Worm (Caenorhabditis elegans) whole organism, L1 larva: Measurements from ENCODE around the gene npr-11.

Experiments
- C34B4.2 ChIP-seq: sonication (generic microtip); optimal IDR thresholded peaks from 2 replicates; lab custom pipeline; 2017; ENCODE audit warnings: mild to moderate bottlenecking, missing genetic modification characterization, missing compliant biosample characterization
- F16B12.6 ChIP-seq: fragments of 150-350 bp; optimal IDR thresholded peaks from 2 replicates; lab custom pipeline; 2014; ENCODE audit warnings: missing biosample characterization, missing genetic modification characterization
- aha-1 ChIP-seq: fragments of 150-350 bp; optimal IDR thresholded peaks from 2 replicates; lab custom pipeline; 2014; ENCODE audit warnings: missing biosample characterization, missing genetic modification characterization
- ceh-63 ChIP-seq: fragments of 200-800 bp; sonication (Bioruptor generic); optimal IDR thresholded peaks from 2 replicates; lab custom pipeline; 2018; ENCODE audit warnings: mild to moderate bottlenecking, missing genetic modification characterization, missing compliant biosample characterization
- ceh-8 ChIP-seq: fragments of 200-800 bp; sonication (Bioruptor generic); optimal IDR thresholded peaks from 2 replicates; lab custom pipeline; 2018; ENCODE audit warnings: mild to moderate bottlenecking, missing genetic modification characterization, moderate library complexity, missing compliant biosample characterization
- ceh-82 ChIP-seq, 3 experiments: fragments of 150-350 bp in 1 of 3; sonication (generic microtip) in 2 of 3; optimal IDR thresholded peaks; 2 replicates each; lab custom pipeline; 2014 to 2017; ENCODE audit warnings: missing biosample characterization in 3 of 3, missing genetic modification characterization in 3 of 3
- ceh-90 ChIP-seq: sonication (generic microtip); optimal IDR thresholded peaks from 2 replicates; lab custom pipeline; 2016; ENCODE audit warnings: missing genetic modification characterization, missing compliant biosample characterization
- ces-1 ChIP-seq: fragments of 150-350 bp; optimal IDR thresholded peaks from 2 replicates; lab custom pipeline; 2014; ENCODE audit warnings: missing biosample characterization, missing genetic modification reagents, missing genetic modification characterization
- dpl-1 ChIP-seq, 3 experiments: fragments of 150-350 bp in 2 of 3; sonication (generic microtip) in 1 of 3; optimal IDR thresholded peaks; 2 replicates each; lab custom pipeline; 2014 to 2017; ENCODE audit warnings: missing biosample characterization in 3 of 3, missing genetic modification characterization in 3 of 3, missing genetic modification reagents in 3 of 3
- dsc-1 ChIP-seq: sonication (generic microtip); optimal IDR thresholded peaks from 2 replicates; lab custom pipeline; 2016; ENCODE audit warnings: mild to moderate bottlenecking, missing genetic modification characterization, missing compliant biosample characterization
- efl-1 ChIP-seq, 4 experiments: fragments of 150-350 bp; optimal IDR thresholded peaks in 3 of 4; peaks in 1 of 4; 1 replicate in 1 of 4; 2 replicates in 3 of 4; lab custom pipeline; 2014; ENCODE audit warnings: missing biosample characterization in 2 of 4, missing genetic modification characterization in 2 of 4, missing genetic modification reagents in 2 of 4
- egl-27 ChIP-seq, 2 experiments: fragments of 150-350 bp in 1 of 2; sonication (generic microtip); optimal IDR thresholded peaks; 3 replicates each; lab custom pipeline; 2017 to 2018; ENCODE audit warnings: missing biosample characterization in 2 of 2, missing genetic modification characterization in 2 of 2, missing genetic modification reagents in 2 of 2
- elt-2 ChIP-seq: sonication (generic microtip); optimal IDR thresholded peaks from 2 replicates; lab custom pipeline; 2016; ENCODE audit warnings: missing genetic modification characterization, mild to moderate bottlenecking, inconsistent platforms, missing compliant biosample characterization, missing genetic modification reagents
- fkh-10 ChIP-seq: sonication (generic microtip); optimal IDR thresholded peaks from 2 replicates; lab custom pipeline; 2017; ENCODE audit warnings: missing biosample characterization, missing genetic modification reagents, missing genetic modification characterization
- fkh-8 ChIP-seq: sonication (generic microtip); optimal IDR thresholded peaks from 2 replicates; lab custom pipeline; 2016; ENCODE audit warnings: mild to moderate bottlenecking, missing genetic modification characterization, missing compliant biosample characterization
- hlh-17 ChIP-seq: fragments of 200-800 bp; sonication (Bioruptor generic); optimal IDR thresholded peaks from 2 replicates; lab custom pipeline; 2018; ENCODE audit warnings: missing genetic modification characterization, mild to moderate bottlenecking, missing compliant biosample characterization, moderate library complexity, borderline replicate concordance
- isw-1 ChIP-seq: fragments of 200-800 bp; sonication (Bioruptor generic); IDR thresholded peaks from 2 replicates; pipeline ENCODE4 v1.3.6; 2022; ENCODE audit warnings: missing genetic modification characterization, missing compliant biosample characterization
- lin-13 ChIP-seq: fragments of 150-350 bp; optimal IDR thresholded peaks from 2 replicates; lab custom pipeline; 2014; ENCODE audit warnings: missing biosample characterization, missing genetic modification reagents, missing genetic modification characterization
- lin-14 ChIP-seq: fragments of 200-800 bp; sonication (Bioruptor generic); optimal IDR thresholded peaks from 2 replicates; lab custom pipeline; 2018; ENCODE audit warnings: mild to moderate bottlenecking, missing genetic modification characterization, moderate library complexity, missing compliant biosample characterization
- lin-15B ChIP-seq: fragments of 150-350 bp; sonication (generic microtip); optimal IDR thresholded peaks from 3 replicates; lab custom pipeline; 2014; ENCODE audit warnings: missing biosample characterization, missing genetic modification characterization
- lin-35 ChIP-seq, 2 experiments: fragments of 150-350 bp; optimal IDR thresholded peaks; 2 replicates each; lab custom pipeline; 2014; ENCODE audit warnings: missing biosample characterization in 2 of 2, missing genetic modification characterization in 2 of 2, missing genetic modification reagents in 2 of 2
- lsy-2 ChIP-seq, 2 experiments: fragments of 150-350 bp; optimal IDR thresholded peaks; 2 replicates each; lab custom pipeline; 2014; ENCODE audit warnings: missing biosample characterization in 2 of 2, missing genetic modification characterization in 2 of 2
- mep-1 ChIP-seq: fragments of 150-350 bp; optimal IDR thresholded peaks from 2 replicates; lab custom pipeline; 2014; ENCODE audit warnings: missing biosample characterization, missing genetic modification characterization
- nhr-11 ChIP-seq: fragments of 150-350 bp; optimal IDR thresholded peaks from 2 replicates; lab custom pipeline; 2014; ENCODE audit warnings: missing biosample characterization, missing genetic modification characterization
- nhr-12 ChIP-seq: sonication (generic microtip); optimal IDR thresholded peaks from 2 replicates; lab custom pipeline; 2017; ENCODE audit warnings: missing biosample characterization, missing genetic modification characterization
- nhr-19 ChIP-seq: fragments of 200-800 bp; sonication (Bioruptor generic); conservative IDR thresholded peaks from 2 replicates; pipeline ENCODE4 v1.3.6; 2022; ENCODE audit warnings: missing genetic modification characterization, missing compliant biosample characterization
- nhr-28 ChIP-seq: fragments of 150-350 bp; optimal IDR thresholded peaks from 2 replicates; lab custom pipeline; 2014; ENCODE audit warnings: missing biosample characterization, missing genetic modification characterization
- nhr-77 ChIP-seq: fragments of 150-350 bp; optimal IDR thresholded peaks from 2 replicates; lab custom pipeline; 2014; ENCODE audit warnings: missing biosample characterization, missing genetic modification characterization
- nhr-85 ChIP-seq: sonication (generic microtip); peaks from one replicate; lab custom pipeline; 2016; ENCODE audit warnings: missing genetic modification characterization, inconsistent platforms, missing compliant biosample characterization
- nhr-90 ChIP-seq: sonication (generic microtip); optimal IDR thresholded peaks from 2 replicates; lab custom pipeline; 2016; ENCODE audit warnings: mild to moderate bottlenecking, missing genetic modification characterization, missing compliant biosample characterization; ENCODE audit not compliant: poor library complexity
- pag-3 ChIP-seq: sonication (generic microtip); optimal IDR thresholded peaks from 2 replicates; lab custom pipeline; 2017; ENCODE audit warnings: missing genetic modification characterization, mild to moderate bottlenecking, missing compliant biosample characterization, antibody characterized with exemption, borderline replicate concordance; ENCODE audit not compliant: insufficient read depth
- pqm-1 ChIP-seq: sonication (generic microtip); optimal IDR thresholded peaks from 3 replicates; lab custom pipeline; 2017; ENCODE audit warnings: missing biosample characterization, missing genetic modification characterization
- rnt-1 ChIP-seq: sonication (generic microtip); optimal IDR thresholded peaks from 2 replicates; lab custom pipeline; 2016; ENCODE audit warnings: mild to moderate bottlenecking, missing genetic modification characterization, moderate library complexity, missing compliant biosample characterization
- skn-1 ChIP-seq: fragments of 150-350 bp; optimal IDR thresholded peaks from 2 replicates; lab custom pipeline; 2014; ENCODE audit warnings: missing biosample characterization, missing genetic modification characterization
- snpc-4 ChIP-seq: fragments of 150-350 bp; optimal IDR thresholded peaks from 2 replicates; lab custom pipeline; 2014; ENCODE audit warnings: missing biosample characterization, missing genetic modification characterization
- sox-4 ChIP-seq: sonication (generic microtip); optimal IDR thresholded peaks from 2 replicates; lab custom pipeline; 2016; ENCODE audit warnings: missing genetic modification characterization, missing compliant biosample characterization
- sup-37 ChIP-seq: fragments of 200-800 bp; sonication (Bioruptor generic); optimal IDR thresholded peaks from 2 replicates; lab custom pipeline; 2018; ENCODE audit warnings: mild to moderate bottlenecking, missing genetic modification characterization, missing compliant biosample characterization
- tbx-2 ChIP-seq: sonication (generic microtip); optimal IDR thresholded peaks from 2 replicates; lab custom pipeline; 2016; ENCODE audit warnings: missing genetic modification characterization, missing compliant biosample characterization
- unc-62 ChIP-seq: fragments of 150-350 bp; optimal IDR thresholded peaks from 2 replicates; lab custom pipeline; 2014; ENCODE audit warnings: missing biosample characterization, missing genetic modification reagents, missing genetic modification characterization
- vab-15 ChIP-seq: sonication (generic microtip); optimal IDR thresholded peaks from 2 replicates; lab custom pipeline; 2017; ENCODE audit warnings: missing genotype, mild to moderate bottlenecking, missing genetic modification characterization, missing compliant biosample characterization
- zag-1 ChIP-seq: fragments of 150-350 bp; optimal IDR thresholded peaks from 2 replicates; lab custom pipeline; 2014; ENCODE audit warnings: missing biosample characterization, missing genetic modification characterization
- ztf-11 ChIP-seq, 2 experiments: sonication (generic microtip); optimal IDR thresholded peaks; 2 replicates each; lab custom pipeline; 2016 to 2017; ENCODE audit warnings: missing genetic modification characterization in 2 of 2, missing biosample characterization in 1 of 2, missing compliant biosample characterization in 1 of 2

The npr-11 gene

ce11 chrX:1294607-1295303, 39.3 kb upstream of the npr-11 start, which contains the start of gene dop-4:
Gene dop-4, plus strand, starts transcription at chrX:1295253.
- TF ChIP-seq fkh-10 (peak; percentile 4), nhr-90 (tag; lab: Kevin White, UChicago) (no peak), vab-15 (tag; lab: Kevin White, UChicago) (no peak), lin-14 (GFP tag; lab: Kevin White, UChicago) (peak; percentile 51), ztf-11 (tag; optimal IDR thresholded peaks at IDR 0.05; lab: Kevin White, UChicago) (no peak), rnt-1 (tag; lab: Kevin White, UChicago) (no peak)

- TF ChIP-seq nhr-77 (no peak), elt-2 (tag; lab: Kevin White, UChicago) (no peak), nhr-12 (tag; lab: Kevin White, UChicago) (no peak), lin-15B (tag; lab: Kevin White, UChicago) (no peak), lin-14 (GFP tag; lab: Kevin White, UChicago) (peak; percentile 16)
Measured at ce11 chrX:1293471-1293870, 38.0 kb upstream of the npr-11 start.

ce11 chrX:1292894-1293293, 37.4 kb upstream of the npr-11 start:
- no peak for TF ChIP-seq dpl-1 (GFP tag; optimal IDR thresholded peaks at IDR 0.05; lab: Kevin White, UChicago)
- TF ChIP-seq ceh-8: no peak
- no peak for TF ChIP-seq dsc-1 (tag; lab: Kevin White, UChicago)
- TF ChIP-seq lsy-2 (tag; optimal IDR thresholded peaks at IDR 0.05; lab: Kevin White, UChicago): no peak
- no peak for TF ChIP-seq pqm-1 (tag; lab: Kevin White, UChicago)
- no peak for TF ChIP-seq mep-1 (tag; lab: Kevin White, UChicago)
- TF ChIP-seq isw-1 (GFP tag; lab: Robert Waterston, UW): no peak
- TF ChIP-seq nhr-28 (tag; lab: Kevin White, UChicago): no peak
- no peak for TF ChIP-seq ceh-63 (GFP tag; lab: Kevin White, UChicago)
- TF ChIP-seq zag-1 (tag; lab: Kevin White, UChicago): no peak
- TF ChIP-seq aha-1 (tag; lab: Kevin White, UChicago): no peak
- TF ChIP-seq snpc-4 (tag; lab: Kevin White, UChicago): no peak
- TF ChIP-seq C34B4.2 (tag; lab: Kevin White, UChicago): no peak
- TF ChIP-seq nhr-11 (tag; lab: Kevin White, UChicago): no peak
- no peak for TF ChIP-seq ces-1
- TF ChIP-seq unc-62 (GFP tag; lab: Kevin White, UChicago): no peak

- no peak for TF ChIP-seq rnt-1 (tag; lab: Kevin White, UChicago)
- peak in 1 of 2 experiments; percentile 27 for TF ChIP-seq lin-35 (GFP tag; optimal IDR thresholded peaks at IDR 0.05; lab: Kevin White, UChicago)
- TF ChIP-seq sup-37 (GFP tag; lab: Kevin White, UChicago): no peak
- TF ChIP-seq egl-27 (tag; optimal IDR thresholded peaks at IDR 0.05; lab: Kevin White, UChicago): no peak
- no peak for TF ChIP-seq skn-1 (tag; lab: Kevin White, UChicago)
- no peak for TF ChIP-seq snpc-4 (tag; lab: Kevin White, UChicago)
- no peak for TF ChIP-seq fkh-8 (tag; lab: Kevin White, UChicago)
- TF ChIP-seq tbx-2: no peak
- no peak for TF ChIP-seq pag-3 (tag; lab: Kevin White, UChicago)
- TF ChIP-seq mep-1 (tag; lab: Kevin White, UChicago): no peak
- no peak for TF ChIP-seq aha-1 (tag; lab: Kevin White, UChicago)
- no peak for TF ChIP-seq nhr-85 (tag; lab: Kevin White, UChicago)
- no peak for TF ChIP-seq ceh-82 (tag; optimal IDR thresholded peaks at IDR 0.05; lab: Kevin White, UChicago)
- peak; percentile 89 for TF ChIP-seq pqm-1 (tag; lab: Kevin White, UChicago)
- peak; percentile 6 for TF ChIP-seq lin-14 (GFP tag; lab: Kevin White, UChicago)
- TF ChIP-seq ztf-11 (tag; optimal IDR thresholded peaks at IDR 0.05; lab: Kevin White, UChicago): no peak
- TF ChIP-seq fkh-10: no peak
- no peak for TF ChIP-seq sox-4 (tag; lab: Kevin White, UChicago)
- TF ChIP-seq hlh-17 (GFP tag; lab: Kevin White, UChicago): no peak
- no peak for TF ChIP-seq nhr-12 (tag; lab: Kevin White, UChicago)
- no peak for TF ChIP-seq lin-13 (GFP tag; lab: Kevin White, UChicago)
- no peak for TF ChIP-seq ceh-90 (tag; lab: Kevin White, UChicago)
- TF ChIP-seq F16B12.6 (tag; lab: Kevin White, UChicago): no peak
- no peak for TF ChIP-seq nhr-11 (tag; lab: Kevin White, UChicago)
- TF ChIP-seq ceh-8: no peak
- no peak for TF ChIP-seq unc-62 (GFP tag; lab: Kevin White, UChicago)
- no peak for TF ChIP-seq efl-1 (optimal IDR thresholded peaks at IDR 0.05; lab: Kevin White, UChicago)
- TF ChIP-seq efl-1 (GFP tag; optimal IDR thresholded peaks at IDR 0.05 in 1 of 2; lab: Kevin White, UChicago): no peak
- TF ChIP-seq nhr-19: no peak
- TF ChIP-seq dsc-1 (tag; lab: Kevin White, UChicago): no peak
- no peak for TF ChIP-seq zag-1 (tag; lab: Kevin White, UChicago)
Measured at ce11 chrX:1272539-1272938, 17.1 kb upstream of the npr-11 start, which contains the start of gene C52B11.5. Gene C52B11.5, plus strand, starts transcription at chrX:1272788.
